Worm (Caenorhabditis elegans): ENCODE results near the gene C32B5.6.

DNA sequence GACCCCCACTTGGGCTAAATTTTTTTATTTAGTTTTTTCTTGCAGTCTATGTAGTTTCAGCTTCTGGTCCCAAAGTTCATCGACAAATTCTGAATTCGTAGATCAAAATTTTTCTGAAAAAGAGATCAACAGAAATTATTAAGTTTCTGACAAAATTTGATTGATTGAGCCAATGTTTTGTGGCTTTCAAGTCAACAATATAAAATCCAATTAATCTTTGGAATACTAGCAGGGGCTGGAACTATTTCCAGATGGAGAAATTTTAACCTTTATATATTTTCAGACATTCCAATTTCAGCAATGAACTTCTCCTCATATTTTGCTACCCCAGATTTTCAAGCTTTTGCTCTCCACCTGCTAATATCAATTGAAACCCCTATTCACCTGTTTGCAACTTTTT lies 14.6 kb downstream of the C32B5.6 start, which contains the start of gene srh-274:
- no peak for TF ChIP-seq him-1 (tag; optimal IDR thresholded peaks at IDR 0.05)
- no peak for TF ChIP-seq W03F9.2 (tag; optimal IDR thresholded peaks at IDR 0.05)
- no peak for TF ChIP-seq dao-5 (tag; optimal IDR thresholded peaks at IDR 0.05)

Measured in whole organism, L4/young adult.